Fruit fly (Drosophila melanogaster) whole organism, pupa: ENCODE results near the gene CG2926.

Experiments used
- CG10348 ChIP-seq: fragments of 200-800 bp; sonication (Bioruptor generic); IDR thresholded peaks from 2 replicates; pipeline ENCODE4 v1.3.6; 2022; ENCODE audit warnings: missing biosample characterization, missing genetic modification characterization
- CG13204 ChIP-seq: fragments of 200-800 bp; sonication (Bioruptor generic); optimal IDR thresholded peaks from 2 replicates; lab custom pipeline; 2018; ENCODE audit warnings: missing biosample characterization, mild to moderate bottlenecking, missing genetic modification characterization, moderate library complexity
- EcR ChIP-seq: fragments of 200-800 bp; sonication (Bioruptor generic); optimal IDR thresholded peaks from 3 replicates; lab custom pipeline; 2019; ENCODE audit warnings: missing biosample characterization, missing genetic modification characterization, mild to moderate bottlenecking, moderate library complexity, missing genetic modification reagents

DNA sequence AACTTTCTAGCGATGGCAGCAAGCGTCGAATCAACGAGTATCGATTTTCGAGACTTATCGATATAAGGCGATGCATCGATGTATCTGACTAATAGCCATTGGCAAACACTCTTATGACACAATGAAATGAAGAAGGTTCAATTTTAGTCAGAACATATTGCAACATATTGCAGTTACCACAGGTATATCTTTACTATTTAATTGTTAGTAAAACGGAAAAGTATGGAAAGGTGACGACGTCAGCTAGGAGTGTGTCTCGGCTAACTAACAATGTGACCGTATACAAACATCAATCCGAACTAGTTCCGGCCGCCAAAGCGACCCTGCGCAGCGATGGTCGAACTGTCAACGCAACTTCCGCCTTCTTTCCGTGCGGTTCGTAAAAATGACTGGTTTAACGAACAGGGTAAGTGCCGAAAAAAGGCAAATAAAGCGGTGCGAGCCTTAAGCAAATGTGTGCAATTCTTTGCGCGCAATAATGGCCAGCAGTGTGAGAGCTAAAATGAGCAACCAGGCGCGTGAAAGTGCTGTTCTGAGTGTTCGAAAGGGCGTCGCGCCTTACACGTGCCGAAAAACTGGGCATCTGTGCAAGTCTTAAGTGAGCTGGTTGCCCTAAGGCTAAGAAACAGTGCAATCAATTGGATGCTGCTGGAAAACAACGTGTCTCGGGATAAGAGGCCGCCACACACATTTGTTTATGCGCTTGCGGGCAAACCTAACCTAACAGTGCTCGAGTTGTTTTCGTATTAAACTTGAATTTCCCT lies 36.1 kb upstream of the CG2926 start, which contains the start of the genes Dph4, Spec2 and RpL13A:
- TF ChIP-seq CG13204 (GFP tag; lab: Kevin White, UChicago) (no peak), CG10348 (GFP tag; lab: Robert Waterston, UW) (no peak), EcR (no peak)
